Fruit fly (Drosophila melanogaster) S2 (cell line): ENCODE results near the gene CG40045.

Source experiments
- CG8478 ChIP-seq: fragments of >200 bp; optimal IDR thresholded peaks from 2 replicates; lab custom pipeline; 2018
- CTCF ChIP-seq, 2 experiments: fragments of >200 bp; optimal IDR thresholded peaks; 2 replicates each; lab custom pipeline; 2018

Gene CG40045

dm6 chr3L:24028211-24028900, at the start of gene CG40045:
TSS of gene CG40045 (plus strand) at chr3L:24028515.
- no peak for TF ChIP-seq CG8478 (lab: Kevin White, UChicago)
- TF ChIP-seq CTCF (optimal IDR thresholded peaks at IDR 0.05; lab: Kevin White, UChicago), result peak in 1 of 2 experiments; percentile 14

- TF ChIP-seq CG8478 (lab: Kevin White, UChicago) (no peak), CTCF (optimal IDR thresholded peaks at IDR 0.05; lab: Kevin White, UChicago) (no peak)
These were observed 42.0 kb upstream of the CG40045 start, which contains the start of gene CG40470 for dm6 chr3L:23986310-23986709. TSS of gene CG40470 (minus strand) at chr3L:23986410.

dm6 chr3L:24029774-24030173, 1.5 kb downstream of the CG40045 start:
- no peak for TF ChIP-seq CTCF (optimal IDR thresholded peaks at IDR 0.05; lab: Kevin White, UChicago)
- no peak for TF ChIP-seq CG8478 (lab: Kevin White, UChicago)

dm6 chr3L:24073713-24074292, 45.5 kb downstream of the CG40045 start, which contains the start of gene Snap25:
TSS of gene Snap25 (plus strand) at chr3L:24074180.
- TF ChIP-seq CG8478 (lab: Kevin White, UChicago) (no peak), CTCF (optimal IDR thresholded peaks at IDR 0.05; lab: Kevin White, UChicago) (no peak)

dm6 chr3L:24083017-24083694, 54.8 kb downstream of the CG40045 start:
- TF ChIP-seq CTCF (optimal IDR thresholded peaks at IDR 0.05; lab: Kevin White, UChicago) (no peak), CG8478 (lab: Kevin White, UChicago) (no peak)
